Fruit fly (Drosophila melanogaster): Measurements from ENCODE around the gene CG7888.

CG7888 gene

dm6 chr3L:11091943-11092609 lies 38.2 kb downstream of the CG7888 start (continued):
- TF ChIP-seq CG9437 (GFP tag; optimal IDR thresholded peaks at IDR 0.05) (peak; percentile 40), ranshi (GFP tag; IDR thresholded peaks at IDR 0.05) (peak; percentile 13; the same call in 1 of the 2 replicates), cad (GFP tag; optimal IDR thresholded peaks at IDR 0.05) (no peak), Blimp-1 (GFP tag; optimal IDR thresholded peaks at IDR 0.05) (no peak), CG4707 (GFP tag; optimal IDR thresholded peaks at IDR 0.05) (no peak), Dref (GFP tag; IDR thresholded peaks at IDR 0.05) (no peak), CG30403 (GFP tag; optimal IDR thresholded peaks at IDR 0.05) (peak; percentile 53), ab (GFP tag; optimal IDR thresholded peaks at IDR 0.05) (no peak), CG34224 (GFP tag; IDR thresholded peaks at IDR 0.05; ENCODE audit: partially characterized antibody) (no peak), trh (GFP tag; optimal IDR thresholded peaks at IDR 0.05) (no peak), tio (GFP tag; optimal IDR thresholded peaks at IDR 0.05) (no peak), kay (GFP tag; optimal IDR thresholded peaks at IDR 0.05) (peak; percentile 43), Usf (GFP tag; optimal IDR thresholded peaks at IDR 0.05) (no peak), HmgD (GFP tag; optimal IDR thresholded peaks at IDR 0.05) (no peak), lbe (GFP tag; optimal IDR thresholded peaks at IDR 0.05) (peak; percentile 48), pum (GFP tag; optimal IDR thresholded peaks at IDR 0.05) (peak; percentile 61), chm (GFP tag; IDR thresholded peaks at IDR 0.05) (peak; percentile 84), CG2712 (tag; optimal IDR thresholded peaks at IDR 0.05) (peak; percentile 24), chinmo (GFP tag; IDR thresholded peaks at IDR 0.05; ENCODE audit: partially characterized antibody) (peak; percentile 94), CG11723 (GFP tag; optimal IDR thresholded peaks at IDR 0.05) (peak; percentile 2), CG15073 (GFP tag; optimal IDR thresholded peaks at IDR 0.05) (no peak), eve (GFP tag; optimal IDR thresholded peaks at IDR 0.05) (peak in 1 of 2 experiments; percentile 58), pzg (GFP tag; optimal IDR thresholded peaks at IDR 0.05) (peak; percentile 41), CG8944 (GFP tag; optimal IDR thresholded peaks at IDR 0.05) (peak; percentile 53), CG17361 (GFP tag; IDR thresholded peaks at IDR 0.05) (no peak), Xrp1 (GFP tag; IDR thresholded peaks at IDR 0.05) (peak; percentile 57; the same call in 1 of the 2 replicates), CG4328 (GFP tag; optimal IDR thresholded peaks at IDR 0.05) (peak; percentile 35), CG15601 (tag; optimal IDR thresholded peaks at IDR 0.05) (peak; percentile 19), ken (GFP tag; IDR thresholded peaks at IDR 0.05) (peak; percentile 73), Six4 (GFP tag; optimal IDR thresholded peaks at IDR 0.05) (peak; percentile 28), CG12744 (GFP tag; optimal IDR thresholded peaks at IDR 0.05) (no peak), CG3995 (GFP tag; optimal IDR thresholded peaks at IDR 0.05) (peak; percentile 28), CG11398 (GFP tag; optimal IDR thresholded peaks at IDR 0.05) (no peak), tap (tag; optimal IDR thresholded peaks at IDR 0.05) (no peak), CG16813 (GFP tag; IDR thresholded peaks at IDR 0.05; ENCODE audit: partially characterized antibody) (0 out of 3 replicates have a peak, but pooled peaks have one; percentile 30), BEAF-32 (GFP tag; optimal IDR thresholded peaks at IDR 0.05) (peak; percentile 1), bigmax (GFP tag; optimal IDR thresholded peaks at IDR 0.05) (no peak), Hr3 (GFP tag; optimal IDR thresholded peaks at IDR 0.05) (no peak), nerfin-2 (GFP tag; IDR thresholded peaks at IDR 0.05; ENCODE audit: partially characterized antibody) (no peak), CG12236 (GFP tag; optimal IDR thresholded peaks at IDR 0.05) (peak; percentile 4), Sry-β (GFP tag; optimal IDR thresholded peaks at IDR 0.05) (no peak), crp (GFP tag; optimal IDR thresholded peaks at IDR 0.05) (peak in 1 of 2 experiments; percentile 39), bsh (GFP tag; optimal IDR thresholded peaks at IDR 0.05) (peak in 1 of 2 experiments; percentile 34), sna (GFP tag; IDR thresholded peaks at IDR 0.05; ENCODE audit: partially characterized antibody) (no peak), CG4854 (GFP tag; optimal IDR thresholded peaks at IDR 0.05) (peak; percentile 14), vfl (GFP tag; optimal IDR thresholded peaks at IDR 0.05) (peak; percentile 22), CG7372 (GFP tag; IDR thresholded peaks at IDR 0.05) (no peak), fru (optimal IDR thresholded peaks at IDR 0.05) (no peak), sima (GFP tag; optimal IDR thresholded peaks at IDR 0.05) (peak; percentile 25), cato (GFP tag; optimal IDR thresholded peaks at IDR 0.05; ENCODE audit: borderline replicate concordance) (no peak)

All from whole organism, embryonic.